Fruit fly (Drosophila melanogaster): Measurements from ENCODE around the gene Ziz.

Gene Ziz

dm6 chr2L:7423333-7423895, 72.7 kb downstream of the Ziz start (continued):
- TF ChIP-seq CG7556 (GFP tag; optimal IDR thresholded peaks at IDR 0.05) (no peak), insv (GFP tag; optimal IDR thresholded peaks at IDR 0.05) (no peak), bcd (GFP tag; optimal IDR thresholded peaks at IDR 0.05) (peak; percentile 8), CHES-1-like (GFP tag; optimal IDR thresholded peaks at IDR 0.05) (peak; percentile 8), toy (GFP tag; IDR thresholded peaks at IDR 0.05) (no peak), ftz-f1 (GFP tag; optimal IDR thresholded peaks at IDR 0.05) (peak; percentile 25), CG15073 (GFP tag; optimal IDR thresholded peaks at IDR 0.05) (no peak), MBD-R2 (GFP tag; IDR thresholded peaks at IDR 0.05) (peak; percentile 38; the same call in 1 of the 2 replicates), CG9215 (GFP tag; IDR thresholded peaks at IDR 0.05) (peak; percentile 52), Bdp1 (GFP tag; optimal IDR thresholded peaks at IDR 0.05) (no peak), Sox102F (GFP tag; optimal IDR thresholded peaks at IDR 0.05) (peak; percentile 10), CG18011 (GFP tag; optimal IDR thresholded peaks at IDR 0.05) (peak; percentile 73), CG4424 (GFP tag; optimal IDR thresholded peaks at IDR 0.05) (peak; percentile 10), ken (GFP tag; IDR thresholded peaks at IDR 0.05) (0 out of 3 replicates have a peak, but pooled peaks have one; percentile 46), slbo (GFP tag; IDR thresholded peaks at IDR 0.05) (peak; percentile 84), D (optimal IDR thresholded peaks at IDR 0.05) (no peak), D (GFP tag; optimal IDR thresholded peaks at IDR 0.05) (no peak), Blimp-1 (GFP tag; optimal IDR thresholded peaks at IDR 0.05) (peak; percentile 45), NK7.1 (GFP tag; optimal IDR thresholded peaks at IDR 0.05) (peak; percentile 23), E2f2 (GFP tag; IDR thresholded peaks at IDR 0.05) (0 out of 2 replicates have a peak, but pooled peaks have one; percentile 15), Awh (GFP tag; IDR thresholded peaks at IDR 0.05) (0 out of 2 replicates have a peak, but pooled peaks have one; percentile 39), Kr (GFP tag; optimal IDR thresholded peaks at IDR 0.05) (no peak), sd (tag; optimal IDR thresholded peaks at IDR 0.05) (no peak), pfk (GFP tag; optimal IDR thresholded peaks at IDR 0.05) (no peak), esg (GFP tag; conservative IDR thresholded peaks at IDR 0.05) (peak; percentile 46; the same call in 1 of the 2 replicates), CG9817 (tag; optimal IDR thresholded peaks at IDR 0.05) (no peak), Hsf (GFP tag; optimal IDR thresholded peaks at IDR 0.05) (peak; percentile 12), TFAM (GFP tag; optimal IDR thresholded peaks at IDR 0.05) (no peak), CG3838 (GFP tag; optimal IDR thresholded peaks at IDR 0.05) (no peak), cg (GFP tag; optimal IDR thresholded peaks at IDR 0.05) (no peak), CG10366 (GFP tag; IDR thresholded peaks at IDR 0.05) (peak; percentile 12; the same call in 1 of the 2 replicates), B-H2 (GFP tag; optimal IDR thresholded peaks at IDR 0.05) (peak; percentile 56), Ssrp (tag; optimal IDR thresholded peaks at IDR 0.05) (no peak), CG6272 (GFP tag; IDR thresholded peaks at IDR 0.05) (no peak; the same call in 1 of the 2 replicates), danr (GFP tag; IDR thresholded peaks at IDR 0.05) (0 out of 2 replicates have a peak, but pooled peaks have one; percentile 34), Sry-β (GFP tag; optimal IDR thresholded peaks at IDR 0.05) (peak; percentile 10), CG1647 (GFP tag; optimal IDR thresholded peaks at IDR 0.05) (peak; percentile 4), Dref (GFP tag; IDR thresholded peaks at IDR 0.05) (0 out of 2 replicates have a peak, but pooled peaks have one; percentile 10), Max (GFP tag; optimal IDR thresholded peaks at IDR 0.05) (no peak), HLH3B (GFP tag; IDR thresholded peaks at IDR 0.05) (peak; percentile 51; the same call in 1 of the 2 replicates), CG15479 (GFP tag; optimal IDR thresholded peaks at IDR 0.05) (no peak), CG14050 (GFP tag; IDR thresholded peaks at IDR 0.05) (0 out of 3 replicates have a peak, but pooled peaks have one; percentile 10), CG11504 (tag; optimal IDR thresholded peaks at IDR 0.05) (peak; percentile 3), CG12155 (GFP tag; optimal IDR thresholded peaks at IDR 0.05) (peak; percentile 45), CG12391 (tag; optimal IDR thresholded peaks at IDR 0.05) (peak; percentile 5), dysf (GFP tag; IDR thresholded peaks at IDR 0.05) (peak; percentile 52; the same call in 2 of the 3 replicates), Chrac-16 (GFP tag; optimal IDR thresholded peaks at IDR 0.05) (peak; percentile 54), Spps (tag; optimal IDR thresholded peaks at IDR 0.05) (no peak), Dbx (GFP tag; IDR thresholded peaks at IDR 0.05) (peak; percentile 74), NfI (GFP tag; optimal IDR thresholded peaks at IDR 0.05) (no peak)

Data from whole organism, embryonic.